Fruit fly (Drosophila melanogaster): ENCODE results near the gene Prp5.

Gene Prp5

DNA sequence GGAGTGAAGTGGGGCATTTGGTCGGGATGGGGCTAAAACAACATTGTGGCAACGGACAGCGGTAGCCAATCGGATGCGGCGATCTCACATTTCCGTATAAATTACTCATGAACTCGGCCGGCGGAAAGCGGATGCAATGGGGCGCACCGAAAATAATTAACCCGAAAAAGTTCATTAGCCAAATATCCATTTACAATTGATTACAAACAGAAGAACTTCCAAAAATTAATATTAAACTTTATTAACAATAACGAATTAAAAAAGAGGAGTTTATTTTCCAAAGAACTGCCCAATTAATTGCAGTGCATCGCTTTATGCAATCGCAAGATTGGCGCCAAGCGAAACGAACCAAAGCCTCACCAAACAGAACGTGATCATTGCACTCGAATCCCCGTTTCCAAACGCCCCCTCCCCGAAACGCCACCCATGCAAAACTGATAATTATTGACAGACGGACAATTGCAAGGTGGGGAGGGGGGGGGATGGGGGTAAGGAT is 31.1 kb upstream of the Prp5 start (continued):
- TF ChIP-seq pdm3 (GFP tag; optimal IDR thresholded peaks at IDR 0.05) (peak; percentile 12), CG11294 (GFP tag; IDR thresholded peaks at IDR 0.05) (peak; percentile 13; the same call in 1 of the 2 replicates), lz (GFP tag; optimal IDR thresholded peaks at IDR 0.05) (no peak), salr (GFP tag; optimal IDR thresholded peaks at IDR 0.05) (no peak), spab (GFP tag; optimal IDR thresholded peaks at IDR 0.05) (no peak), CG9139 (GFP tag; optimal IDR thresholded peaks at IDR 0.05) (no peak), Smox (GFP tag; optimal IDR thresholded peaks at IDR 0.05) (no peak), Eip78C (GFP tag) (peak; percentile 45), CG34406 (GFP tag; optimal IDR thresholded peaks at IDR 0.05) (peak; percentile 31), Hr4 (GFP tag; optimal IDR thresholded peaks at IDR 0.05) (peak; percentile 13), CG31627 (GFP tag; optimal IDR thresholded peaks at IDR 0.05) (peak; percentile 25), Hr38 (GFP tag; optimal IDR thresholded peaks at IDR 0.05) (no peak), esn (GFP tag; optimal IDR thresholded peaks at IDR 0.05) (peak; percentile 30), Ets96B (tag; optimal IDR thresholded peaks at IDR 0.05) (peak; percentile 5), eg (GFP tag; IDR thresholded peaks at IDR 0.05) (peak; percentile 44; the same call in 1 of the 3 replicates), svp (GFP tag) (peak; percentile 76), CG10669 (GFP tag; optimal IDR thresholded peaks at IDR 0.05) (peak; percentile 16), fd85E (GFP tag; optimal IDR thresholded peaks at IDR 0.05) (no peak)

DNA sequence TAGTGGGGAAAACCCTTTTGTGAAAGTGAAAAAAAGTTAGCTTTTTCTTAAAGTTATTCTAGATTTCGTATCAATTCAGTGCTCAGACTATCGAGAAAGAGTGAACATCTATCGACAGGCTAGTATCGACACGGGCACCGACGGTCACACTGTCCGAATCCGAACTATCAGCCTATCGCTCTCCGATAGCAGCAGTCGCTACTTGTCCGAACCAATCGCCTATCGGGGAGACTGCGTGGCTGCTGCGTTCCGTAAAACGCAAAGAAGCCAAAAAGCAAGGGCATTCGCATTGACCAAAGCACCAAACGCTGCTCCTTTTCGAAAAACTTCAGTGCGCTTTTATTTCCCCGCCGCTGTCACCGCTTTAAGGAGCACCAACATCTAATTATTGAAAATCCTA is 25.7 kb upstream of the Prp5 start, which contains the start of gene Top1:
TSS of gene Top1 (plus strand) at position 190 of the 400 bp plus-strand sequence.
- TF ChIP-seq CG3919 (GFP tag; optimal IDR thresholded peaks at IDR 0.05) (peak; percentile 1), Eip78C (GFP tag) (peak; percentile 61), Eip75B (GFP tag; optimal IDR thresholded peaks at IDR 0.05) (no peak), CG1621 (tag; optimal IDR thresholded peaks at IDR 0.05) (peak; percentile 23), CG6163 (GFP tag; IDR thresholded peaks at IDR 0.05) (peak; percentile 36; the same call in 1 of the 3 replicates), achi (GFP tag; optimal IDR thresholded peaks at IDR 0.05) (no peak), CG4318 (GFP tag; optimal IDR thresholded peaks at IDR 0.05) (no peak), CG31627 (GFP tag; optimal IDR thresholded peaks at IDR 0.05) (no peak), Eip93F (GFP tag; optimal IDR thresholded peaks at IDR 0.05) (no peak), esn (GFP tag; optimal IDR thresholded peaks at IDR 0.05) (no peak), CG10631 (GFP tag; optimal IDR thresholded peaks at IDR 0.05) (no peak), Hr4 (GFP tag; optimal IDR thresholded peaks at IDR 0.05) (no peak), CG7368 (GFP tag; optimal IDR thresholded peaks at IDR 0.05) (no peak), Hr38 (GFP tag; optimal IDR thresholded peaks at IDR 0.05) (no peak), CG6276 (GFP tag; optimal IDR thresholded peaks at IDR 0.05) (peak; percentile 13), CG15336 (GFP tag; IDR thresholded peaks at IDR 0.05) (no peak), Smox (GFP tag; optimal IDR thresholded peaks at IDR 0.05) (no peak), Met (GFP tag; optimal IDR thresholded peaks at IDR 0.05) (no peak), CG11762 (GFP tag; optimal IDR thresholded peaks at IDR 0.05; ENCODE audit: insufficient read depth) (no peak), svp (GFP tag) (no peak), topi (GFP tag; optimal IDR thresholded peaks at IDR 0.05) (no peak), ss (GFP tag; optimal IDR thresholded peaks at IDR 0.05) (peak in 1 of 2 experiments; percentile 12), CG6808 (GFP tag; optimal IDR thresholded peaks at IDR 0.05) (no peak), Blimp-1 (GFP tag; optimal IDR thresholded peaks at IDR 0.05) (no peak), fkh (GFP tag; optimal IDR thresholded peaks at IDR 0.05) (no peak), fd85E (GFP tag; optimal IDR thresholded peaks at IDR 0.05) (no peak), CG11902 (GFP tag; optimal IDR thresholded peaks at IDR 0.05) (no peak), CG8119 (GFP tag; IDR thresholded peaks at IDR 0.05) (no peak), net (GFP tag; optimal IDR thresholded peaks at IDR 0.05) (no peak), cyc (GFP tag; optimal IDR thresholded peaks at IDR 0.05) (no peak), acj6 (GFP tag; optimal IDR thresholded peaks at IDR 0.05) (no peak), eg (GFP tag; IDR thresholded peaks at IDR 0.05) (peak; percentile 48), Sox102F (GFP tag; optimal IDR thresholded peaks at IDR 0.05) (no peak), dsx (GFP tag; optimal IDR thresholded peaks at IDR 0.05; ENCODE audit: poor library complexity, severe bottlenecking) (no peak), spab (GFP tag; optimal IDR thresholded peaks at IDR 0.05) (no peak), Ets21C (GFP tag; optimal IDR thresholded peaks at IDR 0.05) (no peak), CG8319 (GFP tag; optimal IDR thresholded peaks at IDR 0.05) (no peak), Lpt (GFP tag; optimal IDR thresholded peaks at IDR 0.05) (no peak), CG16779 (tag; optimal IDR thresholded peaks at IDR 0.05) (no peak), salr (GFP tag; optimal IDR thresholded peaks at IDR 0.05) (no peak), Hr39 (GFP tag; optimal IDR thresholded peaks at IDR 0.05) (no peak), lz (GFP tag; optimal IDR thresholded peaks at IDR 0.05) (no peak), dac (GFP tag; optimal IDR thresholded peaks at IDR 0.05) (no peak)
